Worm (Caenorhabditis elegans): ENCODE measurements around the gene R144.13.
A peak's percentile ranks its signal among the peaks of the same experiment; 100 is the strongest.

DNA sequence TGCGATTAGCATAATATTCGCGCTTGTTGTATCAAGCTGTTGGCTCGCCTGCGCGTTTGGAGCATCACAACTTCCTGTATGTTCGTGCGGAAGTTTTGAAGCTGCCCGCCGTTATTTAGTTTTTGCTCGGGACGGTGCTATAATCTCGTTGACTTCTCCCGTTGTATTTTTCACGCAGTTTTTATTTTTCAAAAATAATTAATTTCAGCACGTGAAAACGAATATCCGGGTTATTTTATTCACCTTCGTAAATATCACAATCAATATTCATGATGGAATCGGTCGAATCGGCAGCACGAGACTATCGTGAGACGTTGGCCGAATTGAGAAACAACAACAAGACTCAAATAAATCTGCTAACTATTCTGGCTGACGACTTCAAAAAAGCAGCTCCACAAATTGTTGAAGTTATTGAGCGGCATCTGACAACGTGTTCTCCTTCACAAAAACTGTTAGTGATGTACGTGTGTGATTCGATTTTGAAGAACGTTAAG, 2.1 kb downstream of the R144.13 start:
- no peak for TF ChIP-seq nhr-77 (tag; optimal IDR thresholded peaks at IDR 0.05)
- TF ChIP-seq mep-1 (tag; optimal IDR thresholded peaks at IDR 0.05), result peak; percentile 53
- peak; percentile 80 for TF ChIP-seq ama-1 (optimal IDR thresholded peaks at IDR 0.05)
- TF ChIP-seq F49E8.2 (tag; optimal IDR thresholded peaks at IDR 0.05; ENCODE audit: borderline replicate concordance), result no peak
- TF ChIP-seq vab-7 (GFP tag; IDR thresholded peaks at IDR 0.05), result no peak; the same call in 1 of the 2 replicates
- no peak for TF ChIP-seq nhr-10 (tag; optimal IDR thresholded peaks at IDR 0.05)
- no peak for TF ChIP-seq aly-2 (tag; optimal IDR thresholded peaks at IDR 0.05)
- TF ChIP-seq mes-2 (tag; optimal IDR thresholded peaks at IDR 0.05; ENCODE audit: poor library complexity, severe bottlenecking), result no peak
- TF ChIP-seq pqm-1 (tag; optimal IDR thresholded peaks at IDR 0.05), result no peak
- TF ChIP-seq dmd-6 (GFP tag; IDR thresholded peaks at IDR 0.05), result peak; percentile 49

All from whole organism, L4 larva.